Worm (Caenorhabditis elegans) whole organism, L4/young adult: Measurements from ENCODE around the gene C56G2.5.

Experiments used
- W03F9.2 ChIP-seq: fragments of 150-350 bp; optimal IDR thresholded peaks from 2 replicates; lab custom pipeline; 2014; ENCODE audit warnings: missing biosample characterization, missing genetic modification characterization
- dao-5 ChIP-seq: sonication (generic microtip); optimal IDR thresholded peaks from 2 replicates; lab custom pipeline; 2016; ENCODE audit warnings: missing genotype, missing genetic modification characterization, moderate library complexity, missing compliant biosample characterization
- him-1 ChIP-seq: sonication (generic microtip); optimal IDR thresholded peaks from 2 replicates; lab custom pipeline; 2016; ENCODE audit warnings: missing genotype, missing genetic modification reagents, missing genetic modification characterization, missing compliant biosample characterization

ce11 chrIII:6360825-6361224, 36.8 kb upstream of the C56G2.5 start:
- TF ChIP-seq him-1 (tag; lab: Kevin White, UChicago) (no peak), W03F9.2 (no peak), dao-5 (tag; lab: Kevin White, UChicago) (no peak)
